Worm (Caenorhabditis elegans) whole organism, young adult: ENCODE data around the gene C18B2.3.

ENCODE experiments used
- T07F8.4 ChIP-seq: sonication (generic microtip); optimal IDR thresholded peaks from 2 replicates; lab custom pipeline; 2016; ENCODE audit warnings: mild to moderate bottlenecking, missing genetic modification characterization, moderate library complexity, missing compliant biosample characterization
- attf-6 ChIP-seq: fragments of 200-800 bp; sonication (Bioruptor generic); IDR thresholded peaks from 2 replicates; pipeline ENCODE4 v1.3.6; 2022; ENCODE audit warnings: missing genetic modification reagents, missing genetic modification characterization, missing compliant biosample characterization
- ceh-100 ChIP-seq: fragments of 200-800 bp; sonication (Bioruptor generic); IDR thresholded peaks from 2 replicates; pipeline ENCODE4 v1.3.6; 2022; ENCODE audit warnings: missing genetic modification reagents, missing genetic modification characterization, missing compliant biosample characterization
- ceh-91 ChIP-seq: fragments of 200-800 bp; sonication (Bioruptor generic); IDR thresholded peaks from 2 replicates; pipeline ENCODE4 v1.3.6; 2022; ENCODE audit warnings: missing genetic modification reagents, missing genetic modification characterization, missing compliant biosample characterization
- die-1 ChIP-seq: sonication (generic microtip); optimal IDR thresholded peaks from 2 replicates; lab custom pipeline; 2016; ENCODE audit warnings: missing genotype, mild to moderate bottlenecking, missing genetic modification characterization, missing compliant biosample characterization
- fkh-3 ChIP-seq: sonication (generic microtip); optimal IDR thresholded peaks from 2 replicates; lab custom pipeline; 2016; ENCODE audit warnings: mild to moderate bottlenecking, missing genetic modification characterization, missing compliant biosample characterization
- hmg-20 ChIP-seq: fragments of 200-800 bp; sonication (Bioruptor generic); IDR thresholded peaks from 2 replicates; pipeline ENCODE4 v1.3.6; 2022; ENCODE audit warnings: missing genetic modification reagents, missing genetic modification characterization, missing compliant biosample characterization
- lag-1 ChIP-seq: fragments of 200-800 bp; sonication (Bioruptor generic); IDR thresholded peaks from 2 replicates; pipeline ENCODE4 v1.3.6; 2022; ENCODE audit warnings: missing genetic modification reagents, missing genetic modification characterization, missing compliant biosample characterization
- mel-28 ChIP-seq: sonication (generic microtip); optimal IDR thresholded peaks from 2 replicates; lab custom pipeline; 2016; ENCODE audit warnings: borderline replicate concordance, mild to moderate bottlenecking, missing genetic modification characterization, missing compliant biosample characterization
- nfya-1 ChIP-seq: sonication (generic microtip); optimal IDR thresholded peaks from 2 replicates; lab custom pipeline; 2017; ENCODE audit warnings: antibody characterized with exemption, missing compliant biosample characterization, missing genetic modification characterization, borderline replicate concordance; ENCODE audit not compliant: insufficient read depth
- sea-2 ChIP-seq: fragments of 200-800 bp; sonication (Bioruptor generic); IDR thresholded peaks from 2 replicates; pipeline ENCODE4 v1.3.6; 2022; ENCODE audit warnings: missing genetic modification characterization, missing compliant biosample characterization
- snpc-4 ChIP-seq, 5 experiments: fragments of 150-350 bp in 1 of 5; sonication (generic microtip) in 4 of 5; optimal IDR thresholded peaks; 2 replicates each; lab custom pipeline; 2014 to 2018; ENCODE audit warnings: missing genetic modification characterization in 5 of 5, missing biosample characterization in 3 of 5, antibody characterized with exemption in 2 of 5, mild to moderate bottlenecking in 2 of 5, missing compliant biosample characterization in 2 of 5, missing genotype in 2 of 5, moderate library complexity in 2 of 5, missing genetic modification reagents in 1 of 5
- unc-62 ChIP-seq: fragments of 150-350 bp; optimal IDR thresholded peaks from 2 replicates; lab custom pipeline; 2014; ENCODE audit warnings: missing biosample characterization, missing genetic modification reagents, missing genetic modification characterization
- ztf-22 ChIP-seq: fragments of 200-800 bp; sonication (Bioruptor generic); optimal IDR thresholded peaks from 2 replicates; lab custom pipeline; 2018; ENCODE audit warnings: mild to moderate bottlenecking, missing genetic modification characterization, moderate library complexity, missing compliant biosample characterization

DNA sequence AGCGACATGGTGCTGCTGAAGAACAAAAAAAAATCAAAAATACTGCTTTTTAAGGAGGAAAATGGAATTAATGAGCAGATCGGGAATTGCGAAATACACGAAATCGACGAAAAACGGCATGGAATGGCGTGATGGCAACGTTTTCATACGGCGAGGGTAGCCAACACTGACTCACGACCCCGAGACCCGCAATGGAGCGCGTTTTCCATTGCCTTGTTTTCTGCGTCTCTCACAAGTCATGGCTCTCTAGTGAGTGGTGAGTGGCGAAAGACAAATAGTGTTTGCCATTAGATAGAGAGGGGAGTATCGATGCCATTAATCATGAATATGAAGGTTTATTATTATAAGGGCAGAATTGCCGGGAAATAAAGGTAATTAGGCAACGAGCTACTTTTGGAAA is 4.1 kb downstream of the C18B2.3 start, which contains the start of gene C18B2.4:
- no peak for TF ChIP-seq sea-2 (GFP tag; lab: Robert Waterston, UW)
- TF ChIP-seq mel-28 (tag; lab: Kevin White, UChicago): no peak
- no peak for TF ChIP-seq lag-1
- peak; percentile 21 for TF ChIP-seq snpc-4 (GFP tag; optimal IDR thresholded peaks at IDR 0.05; lab: Kevin White, UChicago)
- peak in 2 of 4 experiments; percentile 23 to 65 for TF ChIP-seq snpc-4 (tag; optimal IDR thresholded peaks at IDR 0.05; lab: Kevin White, UChicago)
- TF ChIP-seq T07F8.4 (tag; lab: Kevin White, UChicago): no peak
- peak; percentile 80 for TF ChIP-seq unc-62 (GFP tag; lab: Kevin White, UChicago)
- no peak for TF ChIP-seq nfya-1
- TF ChIP-seq die-1 (tag; lab: Kevin White, UChicago): no peak
- TF ChIP-seq attf-6 (GFP tag; lab: Robert Waterston, UW): no peak
- no peak for TF ChIP-seq ztf-22 (GFP tag; lab: Kevin White, UChicago)
- TF ChIP-seq ceh-91 (GFP tag; lab: Robert Waterston, UW): no peak
- TF ChIP-seq hmg-20 (GFP tag; lab: Robert Waterston, UW): no peak
- no peak for TF ChIP-seq ceh-100 (GFP tag; lab: Robert Waterston, UW)
- no peak for TF ChIP-seq fkh-3 (tag; lab: Kevin White, UChicago)
